Worm (Caenorhabditis elegans) whole organism, late embryonic: ENCODE measurements around the gene T02D1.4.

Experiments used
- Y22D7AL.16 ChIP-seq: sonication (generic microtip); optimal IDR thresholded peaks from 2 replicates; lab custom pipeline; 2016; ENCODE audit warnings: missing genetic modification characterization, missing compliant biosample characterization
- ceh-45 ChIP-seq: fragments of 200-800 bp; sonication (Bioruptor generic); IDR thresholded peaks from 2 replicates; pipeline ENCODE4 v1.3.6; 2022; ENCODE audit warnings: missing genetic modification reagents, missing genetic modification characterization, missing compliant biosample characterization
- nhr-11 ChIP-seq: fragments of 150-350 bp; optimal IDR thresholded peaks from 2 replicates; lab custom pipeline; 2014; ENCODE audit warnings: missing biosample characterization, missing genetic modification characterization
- pat-9 ChIP-seq: fragments of 200-800 bp; sonication (Bioruptor generic); optimal IDR thresholded peaks from 2 replicates; lab custom pipeline; 2018; ENCODE audit warnings: mild to moderate bottlenecking, missing genetic modification characterization, moderate library complexity, missing compliant biosample characterization

DNA sequence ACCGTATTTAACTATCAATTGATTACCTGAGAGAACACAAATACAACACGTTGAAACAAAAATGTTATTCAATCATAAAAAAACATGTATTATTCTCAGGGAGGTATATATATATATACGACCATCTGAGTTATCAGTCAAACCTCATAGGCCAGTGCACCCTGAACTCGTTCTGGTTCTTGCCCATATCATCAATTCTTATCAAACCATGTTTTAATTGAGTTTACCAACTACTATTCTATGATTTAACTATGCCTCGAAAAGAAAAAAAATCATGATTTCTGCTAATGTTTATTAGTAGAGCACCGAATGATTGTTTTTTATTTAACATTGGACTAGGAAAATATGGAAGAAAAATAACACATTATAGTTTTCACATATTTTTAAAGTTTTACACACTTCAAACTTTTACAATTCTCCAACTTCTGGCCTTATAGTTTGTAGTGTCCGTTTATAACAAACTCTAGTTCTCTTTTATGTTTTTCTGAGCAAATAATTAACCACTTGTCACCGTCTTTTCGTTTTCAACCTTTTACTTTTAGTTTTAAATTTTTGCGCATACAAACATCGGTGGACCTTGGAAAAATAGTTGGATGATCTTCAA lies 32.8 kb downstream of the T02D1.4 start:
- TF ChIP-seq pat-9 (tag; lab: Kevin White, UChicago) (no peak), ceh-45 (GFP tag; lab: Robert Waterston, UW) (no peak), nhr-11 (tag; lab: Kevin White, UChicago) (no peak), Y22D7AL.16 (tag; lab: Kevin White, UChicago) (no peak)
